Fruit fly (Drosophila melanogaster) whole organism, prepupa: ENCODE measurements around the gene p.

Experiments used
- CG32006 ChIP-seq: fragments of 200-800 bp; sonication (Bioruptor generic); optimal IDR thresholded peaks from 3 replicates; lab custom pipeline; 2017; ENCODE audit warnings: missing biosample characterization, mild to moderate bottlenecking, missing genetic modification characterization
- Ets96B ChIP-seq: fragments of 200-800 bp; optimal IDR thresholded peaks from 2 replicates; lab custom pipeline; 2019; ENCODE audit warnings: missing biosample characterization, mild to moderate bottlenecking, missing genetic modification characterization, moderate library complexity
- pdm3 ChIP-seq: fragments of 200-800 bp; sonication (Bioruptor generic); optimal IDR thresholded peaks from 3 replicates; lab custom pipeline; 2016; ENCODE audit warnings: missing biosample characterization, missing genetic modification characterization

DNA sequence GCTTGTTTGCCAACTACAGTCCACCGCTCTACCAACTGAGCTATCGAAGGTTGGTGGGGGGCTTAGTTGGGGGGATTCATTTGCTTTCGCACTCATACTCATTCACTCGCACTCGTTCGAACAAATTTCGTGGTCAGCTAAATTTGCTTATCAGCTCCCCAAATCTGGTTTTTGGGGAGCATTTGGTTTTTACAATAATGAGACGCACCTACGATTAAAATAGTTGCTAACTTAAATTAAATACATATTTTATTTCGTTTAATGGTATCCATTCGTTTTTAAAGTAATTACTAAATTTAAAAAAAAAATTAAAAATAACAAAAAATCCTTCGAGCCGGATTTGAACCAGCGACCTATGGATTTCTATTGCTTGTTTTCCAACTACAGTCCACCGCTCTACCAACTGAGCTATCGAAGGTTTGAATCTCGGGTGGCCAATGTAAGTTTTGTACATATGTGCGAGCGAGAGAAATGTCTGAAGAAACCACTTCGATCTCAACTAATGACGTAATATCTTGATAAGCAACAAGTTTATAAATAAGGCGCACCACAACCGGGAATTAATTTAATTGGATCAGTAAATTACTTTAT is 28.0 kb downstream of the p start:
- TF ChIP-seq pdm3 (GFP tag; lab: Kevin White, UChicago) (no peak), CG32006 (no peak), Ets96B (no peak)
